Fruit fly (Drosophila melanogaster) whole organism, prepupa: ENCODE data around the gene CG9386.

Experiments used
- CG16779 ChIP-seq: fragments of 200-800 bp; sonication (Bioruptor generic); optimal IDR thresholded peaks from 3 replicates; lab custom pipeline; 2017; ENCODE audit warnings: missing biosample characterization, mild to moderate bottlenecking, missing genetic modification characterization
- CG6276 ChIP-seq: fragments of 200-800 bp; sonication (Bioruptor generic); optimal IDR thresholded peaks from 2 replicates; lab custom pipeline; 2017; ENCODE audit warnings: missing biosample characterization, mild to moderate bottlenecking, missing genetic modification characterization
- CG7368 ChIP-seq: fragments of 200-800 bp; sonication (Bioruptor generic); optimal IDR thresholded peaks from 3 replicates; lab custom pipeline; 2016; ENCODE audit warnings: missing biosample characterization, missing genetic modification characterization
- fkh ChIP-seq: fragments of 200-800 bp; sonication (Bioruptor generic); optimal IDR thresholded peaks from 3 replicates; lab custom pipeline; 2017; ENCODE audit warnings: missing biosample characterization, mild to moderate bottlenecking, missing genetic modification characterization, moderate library complexity

dm6 chr3R:9515860-9516344 is 39.3 kb downstream of the CG9386 start, which contains the start of the genes mRpL47, CG8176 and Kdm3:
- TF ChIP-seq CG6276 (GFP tag; lab: Kevin White, UChicago): no peak
- TF ChIP-seq CG16779 (tag; lab: Kevin White, UChicago): no peak
- no peak for TF ChIP-seq fkh (GFP tag; lab: Kevin White, UChicago)
- TF ChIP-seq CG7368: no peak
